Worm (Caenorhabditis elegans) whole organism, L4 larva: ENCODE measurements around the gene nhr-84.

Experiments used
- arid-1 ChIP-seq: fragments of 200-800 bp; sonication (Bioruptor generic); conservative IDR thresholded peaks from 2 replicates; pipeline ENCODE4 v1.3.6; 2022; ENCODE audit warnings: missing genetic modification reagents, missing genetic modification characterization, missing compliant biosample characterization
- ceh-28 ChIP-seq: fragments of 150-350 bp; optimal IDR thresholded peaks from 2 replicates; lab custom pipeline; 2014; ENCODE audit warnings: missing biosample characterization, missing genetic modification reagents, missing genetic modification characterization
- lsy-2 ChIP-seq, 2 experiments: fragments of 150-350 bp in 1 of 2; sonication (generic microtip) in 1 of 2; optimal IDR thresholded peaks; 2 replicates each; lab custom pipeline; 2014 to 2017; ENCODE audit warnings: missing biosample characterization in 2 of 2, missing genetic modification characterization in 2 of 2

ce11 chrV:15880705-15881104, 1.3 kb upstream of the nhr-84 start:
- peak; percentile 51 to 60 for TF ChIP-seq lsy-2 (tag; optimal IDR thresholded peaks at IDR 0.05; lab: Kevin White, UChicago)
- no peak for TF ChIP-seq ceh-28 (tag; lab: Kevin White, UChicago)
- no peak for TF ChIP-seq arid-1 (GFP tag; lab: Robert Waterston, UW)
